Worm (Caenorhabditis elegans) whole organism, late embryonic: ENCODE results near the gene F20D6.1.

Source experiments
- ceh-30 ChIP-seq: fragments of 150-350 bp; optimal IDR thresholded peaks from 2 replicates; lab custom pipeline; 2014; ENCODE audit warnings: missing biosample characterization, missing genetic modification characterization
- elt-2 ChIP-seq: sonication (generic microtip); optimal IDR thresholded peaks from 2 replicates; lab custom pipeline; 2016; ENCODE audit warnings: missing genetic modification reagents, missing genetic modification characterization, missing compliant biosample characterization
- eyg-1 ChIP-seq: sonication (generic microtip); optimal IDR thresholded peaks from 2 replicates; lab custom pipeline; 2016; ENCODE audit warnings: missing genotype, missing genetic modification characterization, missing compliant biosample characterization
- fkh-6 ChIP-seq: sonication (generic microtip); optimal IDR thresholded peaks from 2 replicates; lab custom pipeline; 2016; ENCODE audit warnings: missing genetic modification characterization, missing compliant biosample characterization
- hlh-6 ChIP-seq: sonication (generic microtip); optimal IDR thresholded peaks from 2 replicates; lab custom pipeline; 2016; ENCODE audit warnings: missing genotype, missing genetic modification characterization, missing compliant biosample characterization
- nhr-11 ChIP-seq: fragments of 150-350 bp; optimal IDR thresholded peaks from 2 replicates; lab custom pipeline; 2014; ENCODE audit warnings: missing biosample characterization, missing genetic modification characterization
- pha-4 ChIP-seq: fragments of 150-350 bp; optimal IDR thresholded peaks from 2 replicates; lab custom pipeline; 2018; ENCODE audit warnings: missing biosample characterization, missing genetic modification reagents, missing genetic modification characterization
- pqm-1 ChIP-seq: sonication (generic microtip); optimal IDR thresholded peaks from 2 replicates; lab custom pipeline; 2016; ENCODE audit warnings: missing genetic modification characterization, missing compliant biosample characterization

DNA sequence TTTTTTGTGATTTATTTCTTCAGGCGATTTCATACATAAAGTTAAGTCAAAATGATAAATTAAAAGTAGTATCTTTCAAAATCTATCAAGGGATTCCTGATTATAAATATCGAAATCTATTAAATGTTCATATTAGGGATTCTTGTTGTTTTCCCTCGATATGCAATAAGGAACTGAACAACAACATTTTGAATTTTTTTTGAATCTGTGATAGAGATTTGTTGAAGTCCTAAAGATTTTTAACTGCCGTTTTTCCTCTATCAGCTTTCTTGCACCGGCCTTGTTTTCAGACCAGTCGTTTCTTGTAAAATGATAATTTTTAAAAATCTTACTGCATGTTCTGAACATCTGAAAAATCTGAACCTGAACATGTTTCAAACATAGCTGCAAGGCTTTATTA, 34.8 kb upstream of the F20D6.1 start:
- TF ChIP-seq fkh-6 (tag; lab: Kevin White, UChicago) (no peak), ceh-30 (no peak), elt-2 (tag; lab: Kevin White, UChicago) (no peak), eyg-1 (tag; lab: Kevin White, UChicago) (no peak), pha-4 (no peak), pqm-1 (no peak), nhr-11 (no peak), hlh-6 (no peak)
